Worm (Caenorhabditis elegans) whole organism, L3 larva: ENCODE data around the gene chtb-1.

Source experiments
- egl-5 ChIP-seq: fragments of 150-350 bp; optimal IDR thresholded peaks from 2 replicates; lab custom pipeline; 2017; ENCODE audit warnings: missing biosample characterization, missing genetic modification reagents, missing genetic modification characterization, inconsistent platforms
- nhr-77 ChIP-seq: fragments of 150-350 bp; optimal IDR thresholded peaks from 2 replicates; lab custom pipeline; 2014; ENCODE audit warnings: missing biosample characterization, missing genetic modification characterization

- TF ChIP-seq egl-5 (tag; lab: Kevin White, UChicago) (no peak), nhr-77 (tag; lab: Kevin White, UChicago) (no peak)
Measured at ce11 chrIII:9309840-9310239, 45.4 kb downstream of the chtb-1 start.
